Worm (Caenorhabditis elegans): Measurements from ENCODE around the gene Y53F4B.26.

- TF ChIP-seq aly-2 (tag; optimal IDR thresholded peaks at IDR 0.05), result no peak
- TF ChIP-seq ceh-9 (tag; optimal IDR thresholded peaks at IDR 0.05), result no peak
- TF ChIP-seq R02D3.7 (tag; optimal IDR thresholded peaks at IDR 0.05), result no peak
- peak; percentile 56 for TF ChIP-seq ceh-28 (tag; optimal IDR thresholded peaks at IDR 0.05)
- no peak for TF ChIP-seq tbx-2 (tag; optimal IDR thresholded peaks at IDR 0.05)
- TF ChIP-seq lin-39 (tag; optimal IDR thresholded peaks at IDR 0.05), result no peak
- no peak for TF ChIP-seq zag-1 (tag; optimal IDR thresholded peaks at IDR 0.05)
These were observed 29.4 kb downstream of the Y53F4B.26 start for ce11 chrII:15111352-15111751.

All from whole organism, L3 larva.